Fruit fly (Drosophila melanogaster) whole organism, wandering third instar larva: ENCODE results near the gene CG33322.

ENCODE experiments used
- Abd-B ChIP-seq: fragments of >200 bp; optimal IDR thresholded peaks from 2 replicates; lab custom pipeline; 2017; ENCODE audit warnings: missing biosample characterization, missing genetic modification characterization
- CG32264 ChIP-seq: fragments of 200-800 bp; sonication (Bioruptor generic); optimal IDR thresholded peaks from 2 replicates; lab custom pipeline; 2016; ENCODE audit warnings: missing biosample characterization, missing genetic modification characterization
- CG9705 ChIP-seq: fragments of 200-800 bp; sonication (Bioruptor generic); optimal IDR thresholded peaks from 2 replicates; lab custom pipeline; 2018; ENCODE audit warnings: missing biosample characterization, mild to moderate bottlenecking, missing genetic modification characterization
- CrebA ChIP-seq: fragments of 200-800 bp; sonication (Bioruptor generic); optimal IDR thresholded peaks from 2 replicates; lab custom pipeline; 2016; ENCODE audit warnings: missing biosample characterization, mild to moderate bottlenecking, missing genetic modification characterization, borderline replicate concordance
- Dfd ChIP-seq: fragments of >200 bp; optimal IDR thresholded peaks from 2 replicates; lab custom pipeline; 2017; ENCODE audit warnings: missing biosample characterization, missing genetic modification characterization
- Dif ChIP-seq: fragments of 200-275, 200-300 bp; sonication (Bioruptor generic); optimal IDR thresholded peaks from 2 replicates; lab custom pipeline; 2018; ENCODE audit warnings: missing biosample characterization, missing genetic modification characterization; ENCODE audit not compliant: partially characterized antibody
- GATAd ChIP-seq: sonication (Bioruptor generic); optimal IDR thresholded peaks from 2 replicates; lab custom pipeline; 2016; ENCODE audit warnings: missing biosample characterization, missing genetic modification characterization
- HLH106 ChIP-seq: fragments of 200-800 bp; optimal IDR thresholded peaks from 3 replicates; lab custom pipeline; 2019; ENCODE audit warnings: missing biosample characterization, mild to moderate bottlenecking, missing genetic modification characterization, moderate library complexity
- Hnf4 ChIP-seq: fragments of 200-800 bp; sonication (Bioruptor generic); optimal IDR thresholded peaks from 2 replicates; lab custom pipeline; 2016; ENCODE audit warnings: missing biosample characterization, mild to moderate bottlenecking, missing genetic modification characterization
- Hr78 ChIP-seq: fragments of >200 bp; optimal IDR thresholded peaks from 2 replicates; lab custom pipeline; 2017; ENCODE audit warnings: missing biosample characterization, missing genetic modification characterization
- Hr83 ChIP-seq: fragments of 200-300 bp; sonication (Bioruptor generic); optimal IDR thresholded peaks from 2 replicates; lab custom pipeline; 2016; ENCODE audit warnings: missing biosample characterization, mild to moderate bottlenecking, missing genetic modification characterization, moderate library complexity; ENCODE audit not compliant: poor library complexity, severe bottlenecking
- Jra ChIP-seq: sonication (Bioruptor generic); optimal IDR thresholded peaks from 2 replicates; lab custom pipeline; 2016; ENCODE audit warnings: missing biosample characterization, missing genetic modification characterization
- Mio ChIP-seq: sonication (Bioruptor generic); optimal IDR thresholded peaks from 2 replicates; lab custom pipeline; 2016; ENCODE audit warnings: missing biosample characterization, missing genetic modification characterization
- N ChIP-seq: fragments of >200 bp; optimal IDR thresholded peaks from 2 replicates; lab custom pipeline; 2018; ENCODE audit warnings: missing biosample characterization, missing external identifiers, missing genetic modification characterization
- OdsH ChIP-seq: fragments of 200-800 bp; sonication (Bioruptor generic); optimal IDR thresholded peaks from 2 replicates; lab custom pipeline; 2016; ENCODE audit warnings: missing biosample characterization, mild to moderate bottlenecking, missing genetic modification characterization
- Rel ChIP-seq, 2 experiments: fragments of 200-800 bp; sonication (Bioruptor generic) in 1 of 2; optimal IDR thresholded peaks; 2 replicates in 1 of 2; 3 replicates in 1 of 2; lab custom pipeline; 2016 to 2019; ENCODE audit warnings: mild to moderate bottlenecking in 2 of 2, missing biosample characterization in 2 of 2, missing genetic modification characterization in 2 of 2, moderate library complexity in 1 of 2
- Sp1 ChIP-seq: fragments of 200-800 bp; sonication (Bioruptor generic); optimal IDR thresholded peaks from 3 replicates; lab custom pipeline; 2019; ENCODE audit warnings: missing biosample characterization, mild to moderate bottlenecking, missing genetic modification characterization, moderate library complexity
- Vsx2 ChIP-seq: fragments of 200-300, 225-300 bp; sonication (Bioruptor generic); optimal IDR thresholded peaks from 2 replicates; lab custom pipeline; 2018; ENCODE audit warnings: missing biosample characterization, missing genetic modification characterization; ENCODE audit not compliant: partially characterized antibody
- br ChIP-seq: fragments of 200-800 bp; sonication (Bioruptor generic); optimal IDR thresholded peaks from 2 replicates; lab custom pipeline; 2016; ENCODE audit warnings: missing biosample characterization, missing genetic modification characterization
- brk ChIP-seq: fragments of 200-800 bp; sonication (Bioruptor generic); optimal IDR thresholded peaks from 2 replicates; lab custom pipeline; 2016; ENCODE audit warnings: missing biosample characterization, mild to moderate bottlenecking, missing genetic modification characterization
- dmrt93B ChIP-seq: fragments of 200-800 bp; sonication (Bioruptor generic); optimal IDR thresholded peaks from 2 replicates; lab custom pipeline; 2018; ENCODE audit warnings: missing biosample characterization, mild to moderate bottlenecking, missing genetic modification characterization
- dsf ChIP-seq: sonication (Bioruptor generic); optimal IDR thresholded peaks from 2 replicates; lab custom pipeline; 2016; ENCODE audit warnings: missing biosample characterization, missing genetic modification characterization, borderline replicate concordance
- ey ChIP-seq: fragments of 200-800 bp; sonication (Bioruptor generic); optimal IDR thresholded peaks from 2 replicates; lab custom pipeline; 2016; ENCODE audit warnings: missing biosample characterization, missing genetic modification characterization
- fru ChIP-seq: fragments of 200-800 bp; sonication (Bioruptor generic); optimal IDR thresholded peaks from 3 replicates; lab custom pipeline; 2016; ENCODE audit warnings: missing biosample characterization, mild to moderate bottlenecking, missing genetic modification characterization
- h ChIP-seq: fragments of 200-800 bp; sonication (Bioruptor generic); optimal IDR thresholded peaks from 3 replicates; lab custom pipeline; 2016; ENCODE audit warnings: missing biosample characterization, mild to moderate bottlenecking, missing genetic modification characterization
- lola ChIP-seq: fragments of >200 bp; optimal IDR thresholded peaks from 2 replicates; lab custom pipeline; 2017; ENCODE audit warnings: missing biosample characterization, missing genetic modification characterization
- pan ChIP-seq: fragments of >200 bp; optimal IDR thresholded peaks from 2 replicates; lab custom pipeline; 2017
- psq ChIP-seq: fragments of 200-800 bp; sonication (Bioruptor generic); optimal IDR thresholded peaks from 3 replicates; lab custom pipeline; 2017; ENCODE audit warnings: missing biosample characterization, mild to moderate bottlenecking, missing genetic modification characterization, moderate library complexity
- rgr ChIP-seq: fragments of 200-800 bp; sonication (Bioruptor generic); optimal IDR thresholded peaks from 3 replicates; lab custom pipeline; 2016; ENCODE audit warnings: missing biosample characterization, mild to moderate bottlenecking, missing genetic modification characterization
- sv ChIP-seq: fragments of 200-800 bp; sonication (Bioruptor generic); optimal IDR thresholded peaks from 3 replicates; lab custom pipeline; 2016; ENCODE audit warnings: missing biosample characterization, missing genetic modification characterization
- tai ChIP-seq: sonication (Bioruptor generic); optimal IDR thresholded peaks from 2 replicates; lab custom pipeline; 2016; ENCODE audit warnings: missing biosample characterization, missing genetic modification characterization
- usp ChIP-seq: fragments of >200 bp; optimal IDR thresholded peaks from 2 replicates; lab custom pipeline; 2017; ENCODE audit warnings: missing biosample characterization, missing genetic modification characterization
- woc ChIP-seq: sonication (Bioruptor generic); optimal IDR thresholded peaks from 2 replicates; lab custom pipeline; 2016; ENCODE audit warnings: missing biosample characterization, mild to moderate bottlenecking, missing genetic modification characterization

CG33322 gene

dm6 chr2L:20857791-20858190 is 41.8 kb upstream of the CG33322 start, which contains the start of gene CG14400:
CG14400 (minus strand) TSS chr2L:20857891.
- TF ChIP-seq OdsH (GFP tag; lab: Kevin White, UChicago) (no peak), Hr78 (GFP tag; lab: Kevin White, UChicago) (no peak), Dif (GFP tag; lab: Kevin White, UChicago) (no peak), CG9705 (GFP tag; lab: Kevin White, UChicago) (no peak), Vsx2 (GFP tag; lab: Kevin White, UChicago) (no peak), usp (GFP tag; lab: Kevin White, UChicago) (no peak), Hnf4 (GFP tag; lab: Kevin White, UChicago) (no peak), fru (GFP tag; lab: Kevin White, UChicago) (no peak), Hr83 (GFP tag; lab: Kevin White, UChicago) (no peak), N (no peak), tai (GFP tag; lab: Kevin White, UChicago) (no peak), ey (GFP tag; lab: Kevin White, UChicago) (no peak), Rel (GFP tag; optimal IDR thresholded peaks at IDR 0.05; lab: Kevin White, UChicago) (no peak), Rel (tag; optimal IDR thresholded peaks at IDR 0.05; lab: Kevin White, UChicago) (no peak), br (GFP tag; lab: Kevin White, UChicago) (no peak), brk (GFP tag; lab: Kevin White, UChicago) (no peak), Dfd (no peak), lola (GFP tag; lab: Kevin White, UChicago) (no peak), h (GFP tag; lab: Kevin White, UChicago) (no peak), Abd-B (no peak), HLH106 (tag; lab: Kevin White, UChicago) (no peak)

DNA sequence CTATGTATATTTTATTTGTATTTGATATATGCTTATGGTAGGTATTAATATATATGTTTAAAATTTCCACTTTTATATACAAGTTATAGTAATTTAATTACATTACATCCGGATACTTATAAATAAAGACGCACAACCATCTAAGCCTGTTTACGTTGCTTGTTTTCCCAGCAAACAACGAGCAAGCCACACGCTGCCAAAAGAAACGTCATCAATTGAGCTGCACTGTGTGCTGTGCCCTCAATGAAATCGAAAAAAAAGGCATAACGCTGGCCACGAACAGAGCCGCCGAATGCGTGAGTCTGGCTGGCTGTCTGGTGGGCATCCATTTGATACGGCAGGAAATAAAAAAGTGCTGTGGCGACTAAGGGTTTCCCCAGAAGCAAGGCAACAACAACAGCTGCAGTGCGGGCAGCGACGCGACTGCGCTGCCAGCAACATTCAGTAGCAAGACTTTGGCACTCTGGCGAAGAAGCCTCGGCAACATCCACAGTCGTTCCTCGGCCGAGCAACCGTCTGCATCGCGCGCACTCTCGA is 36.1 kb upstream of the CG33322 start, which contains the start of gene twit:
TSS of gene twit (plus strand) at position 487 of the 537 bp plus-strand sequence.
- TF ChIP-seq Dfd (no peak), woc (GFP tag; lab: Kevin White, UChicago) (no peak), CrebA (no peak), sv (GFP tag; lab: Kevin White, UChicago) (no peak), brk (GFP tag; lab: Kevin White, UChicago) (no peak), pan (no peak), Jra (no peak), dmrt93B (no peak)

dm6 chr2L:20851592-20851991 is 35.6 kb upstream of the CG33322 start:
- TF ChIP-seq usp (GFP tag; lab: Kevin White, UChicago) (no peak), Dfd (no peak), Rel (GFP tag; optimal IDR thresholded peaks at IDR 0.05; lab: Kevin White, UChicago) (no peak), Rel (tag; optimal IDR thresholded peaks at IDR 0.05; lab: Kevin White, UChicago) (no peak), Abd-B (no peak)

DNA sequence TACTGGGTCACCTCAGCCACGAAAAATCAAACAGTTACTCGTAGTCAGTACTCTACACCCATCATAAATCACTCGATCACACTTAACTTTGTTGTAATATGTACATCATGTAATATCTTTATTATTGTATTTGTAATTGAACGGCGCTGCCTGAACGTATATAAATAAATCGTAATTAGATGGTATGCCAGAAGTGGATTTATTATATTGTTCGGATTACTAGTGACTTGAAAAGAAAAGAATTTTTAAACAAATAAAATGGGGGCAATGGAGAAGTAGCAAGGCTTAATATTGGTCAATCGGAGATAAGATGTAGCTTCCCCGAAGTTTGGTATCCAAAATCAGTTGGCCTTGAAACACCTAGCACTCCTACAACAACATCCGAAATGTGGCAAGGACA is 33.0 kb upstream of the CG33322 start, which contains the start of gene CG14402:
TSS of gene CG14402 (plus strand) at position 301 of the 400 bp plus-strand sequence.
- TF ChIP-seq Hr78 (GFP tag; lab: Kevin White, UChicago) (no peak), OdsH (GFP tag; lab: Kevin White, UChicago) (no peak), fru (GFP tag; lab: Kevin White, UChicago) (no peak), N (no peak), psq (GFP tag; lab: Kevin White, UChicago) (no peak), h (GFP tag; lab: Kevin White, UChicago) (no peak), Mio (GFP tag; lab: Kevin White, UChicago) (no peak), rgr (GFP tag; lab: Kevin White, UChicago) (no peak), CG32264 (no peak), Dif (GFP tag; lab: Kevin White, UChicago) (no peak), dmrt93B (no peak), Rel (GFP tag; optimal IDR thresholded peaks at IDR 0.05; lab: Kevin White, UChicago) (no peak), Rel (tag; optimal IDR thresholded peaks at IDR 0.05; lab: Kevin White, UChicago) (no peak), dsf (GFP tag; lab: Kevin White, UChicago) (no peak), GATAd (GFP tag; lab: Kevin White, UChicago) (no peak), Abd-B (no peak), lola (GFP tag; lab: Kevin White, UChicago) (no peak), Sp1 (no peak)
